Fruit fly (Drosophila melanogaster) whole organism, wandering third instar larva: Measurements from ENCODE around the gene Zcchc7.

ENCODE experiments used
- Hnf4 ChIP-seq: fragments of 200-800 bp; sonication (Bioruptor generic); optimal IDR thresholded peaks from 2 replicates; lab custom pipeline; 2016; ENCODE audit warnings: missing biosample characterization, mild to moderate bottlenecking, missing genetic modification characterization
- Hr78 ChIP-seq: fragments of >200 bp; optimal IDR thresholded peaks from 2 replicates; lab custom pipeline; 2017; ENCODE audit warnings: missing biosample characterization, missing genetic modification characterization
- Hr83 ChIP-seq: fragments of 200-300 bp; sonication (Bioruptor generic); optimal IDR thresholded peaks from 2 replicates; lab custom pipeline; 2016; ENCODE audit warnings: missing biosample characterization, mild to moderate bottlenecking, missing genetic modification characterization, moderate library complexity; ENCODE audit not compliant: poor library complexity, severe bottlenecking
- Sp1 ChIP-seq: fragments of 200-800 bp; sonication (Bioruptor generic); optimal IDR thresholded peaks from 3 replicates; lab custom pipeline; 2019; ENCODE audit warnings: missing biosample characterization, mild to moderate bottlenecking, missing genetic modification characterization, moderate library complexity
- br ChIP-seq: fragments of 200-800 bp; sonication (Bioruptor generic); optimal IDR thresholded peaks from 2 replicates; lab custom pipeline; 2016; ENCODE audit warnings: missing biosample characterization, missing genetic modification characterization
- dl ChIP-seq, 2 experiments: fragments of 175-275, 200-275 bp in 1 of 2; fragments of 200-275 bp in 1 of 2; sonication (Bioruptor generic); optimal IDR thresholded peaks; lab custom pipeline; 2018; ENCODE audit warnings: mild to moderate bottlenecking in 2 of 2, missing biosample characterization in 2 of 2, missing genetic modification characterization in 2 of 2, moderate library complexity in 2 of 2; ENCODE audit not compliant: partially characterized antibody in 2 of 2, insufficient read depth in 1 of 2
- dmrt93B ChIP-seq: fragments of 200-800 bp; sonication (Bioruptor generic); optimal IDR thresholded peaks from 2 replicates; lab custom pipeline; 2018; ENCODE audit warnings: missing biosample characterization, mild to moderate bottlenecking, missing genetic modification characterization
- foxo ChIP-seq, 2 experiments: fragments of 200-800 bp; sonication (Bioruptor generic); optimal IDR thresholded peaks; 2 replicates in 1 of 2; 3 replicates in 1 of 2; lab custom pipeline; 2016 to 2017; ENCODE audit warnings: missing biosample characterization in 2 of 2, missing genetic modification characterization in 2 of 2
- h ChIP-seq: fragments of 200-800 bp; sonication (Bioruptor generic); optimal IDR thresholded peaks from 3 replicates; lab custom pipeline; 2016; ENCODE audit warnings: missing biosample characterization, mild to moderate bottlenecking, missing genetic modification characterization
- lola ChIP-seq: fragments of >200 bp; optimal IDR thresholded peaks from 2 replicates; lab custom pipeline; 2017; ENCODE audit warnings: missing biosample characterization, missing genetic modification characterization
- pan ChIP-seq: fragments of >200 bp; optimal IDR thresholded peaks from 2 replicates; lab custom pipeline; 2017
- sv ChIP-seq: fragments of 200-800 bp; sonication (Bioruptor generic); optimal IDR thresholded peaks from 3 replicates; lab custom pipeline; 2016; ENCODE audit warnings: missing biosample characterization, missing genetic modification characterization
- tai ChIP-seq: sonication (Bioruptor generic); optimal IDR thresholded peaks from 2 replicates; lab custom pipeline; 2016; ENCODE audit warnings: missing biosample characterization, missing genetic modification characterization

dm6 chr3L:16836732-16837131 lies 8.5 kb upstream of the Zcchc7 start:
- TF ChIP-seq Sp1 (GFP tag; lab: Kevin White, UChicago) (no peak), dl (GFP tag; optimal IDR thresholded peaks at IDR 0.05; lab: Kevin White, UChicago; ENCODE audit: insufficient read depth in 1 of 2, partially characterized antibody in 2 of 2) (no peak), sv (no peak), Hnf4 (GFP tag; lab: Kevin White, UChicago) (no peak), pan (lab: Kevin White, UChicago) (no peak), Hr83 (GFP tag; lab: Kevin White, UChicago) (no peak), Hr78 (GFP tag; lab: Kevin White, UChicago) (no peak), foxo (GFP tag; optimal IDR thresholded peaks at IDR 0.05; lab: Kevin White, UChicago) (no peak), br (GFP tag; lab: Kevin White, UChicago) (no peak), lola (GFP tag; lab: Kevin White, UChicago) (no peak), dmrt93B (GFP tag; lab: Kevin White, UChicago) (no peak), h (no peak), tai (GFP tag; lab: Kevin White, UChicago) (no peak)
